Worm (Caenorhabditis elegans) whole organism, mixed stage, embryonic: Measurements from ENCODE around the gene T28D6.7.

Experiments
- M03D4.4 ChIP-seq: sonication (generic microtip); optimal IDR thresholded peaks from 2 replicates; lab custom pipeline; 2017; ENCODE audit warnings: mild to moderate bottlenecking, missing genetic modification characterization, missing compliant biosample characterization
- bed-3 ChIP-seq: fragments of 200-800 bp; sonication (Bioruptor generic); optimal IDR thresholded peaks from 3 replicates; lab custom pipeline; 2018; ENCODE audit warnings: mild to moderate bottlenecking, missing genetic modification characterization, moderate library complexity, missing compliant biosample characterization
- blmp-1 ChIP-seq: fragments of 150-350 bp; optimal IDR thresholded peaks from 2 replicates; lab custom pipeline; 2014; ENCODE audit warnings: missing biosample characterization, missing genetic modification characterization
- ceh-39 ChIP-seq: fragments of 150-350 bp; optimal IDR thresholded peaks from 2 replicates; lab custom pipeline; 2014; ENCODE audit warnings: missing biosample characterization, missing genetic modification characterization
- ceh-43 ChIP-seq: fragments of 200-800 bp; sonication (Bioruptor generic); optimal IDR thresholded peaks from 2 replicates; lab custom pipeline; 2018; ENCODE audit warnings: mild to moderate bottlenecking, missing genetic modification characterization, moderate library complexity, missing compliant biosample characterization
- ceh-83 ChIP-seq: fragments of 200-800 bp; sonication (Bioruptor generic); optimal IDR thresholded peaks from 2 replicates; lab custom pipeline; 2018; ENCODE audit warnings: mild to moderate bottlenecking, missing genetic modification characterization, missing compliant biosample characterization
- ces-1 ChIP-seq: fragments of 150-350 bp; optimal IDR thresholded peaks from 2 replicates; lab custom pipeline; 2014; ENCODE audit warnings: missing biosample characterization, missing genetic modification reagents, missing genetic modification characterization
- cnd-1 ChIP-seq: fragments of 200-800 bp; sonication (Bioruptor generic); optimal IDR thresholded peaks from 2 replicates; lab custom pipeline; 2018; ENCODE audit warnings: mild to moderate bottlenecking, missing genetic modification characterization, missing compliant biosample characterization
- drap-1 ChIP-seq: fragments of 200-800 bp; sonication (Bioruptor generic); optimal IDR thresholded peaks from 3 replicates; lab custom pipeline; 2018; ENCODE audit warnings: mild to moderate bottlenecking, missing genetic modification characterization, missing compliant biosample characterization
- elt-1 ChIP-seq: sonication (generic microtip); optimal IDR thresholded peaks from 2 replicates; lab custom pipeline; 2017; ENCODE audit warnings: missing genetic modification characterization, mild to moderate bottlenecking, missing compliant biosample characterization, antibody characterized with exemption, moderate library complexity, borderline replicate concordance; ENCODE audit not compliant: insufficient read depth
- elt-3 ChIP-seq: fragments of 150-350 bp; optimal IDR thresholded peaks from 2 replicates; lab custom pipeline; 2014; ENCODE audit warnings: missing biosample characterization, missing genetic modification characterization
- flh-1 ChIP-seq: fragments of 200-800 bp; sonication (Bioruptor generic); optimal IDR thresholded peaks from 2 replicates; lab custom pipeline; 2018; ENCODE audit warnings: mild to moderate bottlenecking, missing genetic modification characterization, moderate library complexity, missing compliant biosample characterization
- ham-2 ChIP-seq: fragments of 200-800 bp; sonication (Bioruptor generic); optimal IDR thresholded peaks from 2 replicates; lab custom pipeline; 2018; ENCODE audit warnings: mild to moderate bottlenecking, missing genetic modification characterization, missing compliant biosample characterization
- hlh-1 ChIP-seq: fragments of 150-350 bp; optimal IDR thresholded peaks from 2 replicates; lab custom pipeline; 2014; ENCODE audit warnings: missing biosample characterization, missing genetic modification reagents, missing genetic modification characterization
- lin-13 ChIP-seq: fragments of 150-350 bp; optimal IDR thresholded peaks from 2 replicates; lab custom pipeline; 2014; ENCODE audit warnings: missing biosample characterization, missing genetic modification characterization
- lin-32 ChIP-seq: fragments of 200-800 bp; sonication (Bioruptor generic); optimal IDR thresholded peaks from 2 replicates; lab custom pipeline; 2018; ENCODE audit warnings: mild to moderate bottlenecking, missing genetic modification characterization, missing compliant biosample characterization
- mab-5 ChIP-seq: fragments of 150-350 bp; optimal IDR thresholded peaks from 2 replicates; lab custom pipeline; 2014; ENCODE audit warnings: missing biosample characterization, missing genetic modification characterization
- mep-1 ChIP-seq: fragments of 150-350 bp; optimal IDR thresholded peaks from 2 replicates; lab custom pipeline; 2017; ENCODE audit warnings: missing biosample characterization, missing genetic modification reagents, missing genetic modification characterization, inconsistent platforms
- mls-2 ChIP-seq: sonication (generic microtip); optimal IDR thresholded peaks from 2 replicates; lab custom pipeline; 2016; ENCODE audit warnings: mild to moderate bottlenecking, missing genetic modification characterization, moderate library complexity, missing compliant biosample characterization
- nhr-12 ChIP-seq: fragments of 150-350 bp; optimal IDR thresholded peaks from 2 replicates; lab custom pipeline; 2014; ENCODE audit warnings: missing biosample characterization, missing genetic modification characterization
- nhr-2 ChIP-seq: fragments of 150-350 bp; optimal IDR thresholded peaks from 2 replicates; lab custom pipeline; 2014; ENCODE audit warnings: missing biosample characterization, missing genetic modification characterization
- nhr-237 ChIP-seq: fragments of 150-350 bp; optimal IDR thresholded peaks from 2 replicates; lab custom pipeline; 2014; ENCODE audit warnings: missing biosample characterization, missing genetic modification characterization
- nhr-28 ChIP-seq: fragments of 150-350 bp; optimal IDR thresholded peaks from 2 replicates; lab custom pipeline; 2014; ENCODE audit warnings: missing biosample characterization, missing genetic modification characterization
- nhr-76 ChIP-seq: sonication (generic microtip); optimal IDR thresholded peaks from 2 replicates; lab custom pipeline; 2017; ENCODE audit warnings: missing biosample characterization, missing genetic modification characterization
- pha-4 ChIP-seq: fragments of 150-350 bp; optimal IDR thresholded peaks from 2 replicates; lab custom pipeline; 2018; ENCODE audit warnings: missing biosample characterization, missing genetic modification reagents, missing genetic modification characterization
- sem-2 ChIP-seq: fragments of 200-800 bp; sonication (Bioruptor generic); optimal IDR thresholded peaks from 2 replicates; lab custom pipeline; 2018; ENCODE audit warnings: mild to moderate bottlenecking, missing genetic modification characterization, missing compliant biosample characterization
- snpc-4 ChIP-seq: fragments of 150-350 bp; optimal IDR thresholded peaks from 2 replicates; lab custom pipeline; 2014; ENCODE audit warnings: missing biosample characterization, missing genetic modification characterization
- sptf-1 ChIP-seq: sonication (generic microtip); optimal IDR thresholded peaks from 2 replicates; lab custom pipeline; 2017; ENCODE audit warnings: mild to moderate bottlenecking, missing genetic modification characterization, moderate library complexity, missing compliant biosample characterization
- tbx-8 ChIP-seq: fragments of 200-800 bp; sonication (Bioruptor generic); optimal IDR thresholded peaks from 2 replicates; lab custom pipeline; 2018; ENCODE audit warnings: mild to moderate bottlenecking, missing genetic modification characterization, moderate library complexity, missing compliant biosample characterization
- unc-120 ChIP-seq: sonication (generic microtip); optimal IDR thresholded peaks from 2 replicates; lab custom pipeline; 2017; ENCODE audit warnings: missing genetic modification characterization, missing compliant biosample characterization; ENCODE audit not compliant: poor library complexity, severe bottlenecking
- unc-39 ChIP-seq: fragments of 150-350 bp; optimal IDR thresholded peaks from 2 replicates; lab custom pipeline; 2014; ENCODE audit warnings: missing biosample characterization, missing genetic modification characterization
- unc-62 ChIP-seq: fragments of 150-350 bp; optimal IDR thresholded peaks from 2 replicates; lab custom pipeline; 2014; ENCODE audit warnings: missing biosample characterization, missing genetic modification reagents, missing genetic modification characterization
- zip-8 ChIP-seq: fragments of 150-350 bp; optimal IDR thresholded peaks from 2 replicates; lab custom pipeline; 2014; ENCODE audit warnings: missing biosample characterization, missing genetic modification characterization
- ztf-11 ChIP-seq: fragments of 150-350 bp; optimal IDR thresholded peaks from 2 replicates; lab custom pipeline; 2014; ENCODE audit warnings: missing biosample characterization, missing genetic modification characterization

The T28D6.7 gene

DNA sequence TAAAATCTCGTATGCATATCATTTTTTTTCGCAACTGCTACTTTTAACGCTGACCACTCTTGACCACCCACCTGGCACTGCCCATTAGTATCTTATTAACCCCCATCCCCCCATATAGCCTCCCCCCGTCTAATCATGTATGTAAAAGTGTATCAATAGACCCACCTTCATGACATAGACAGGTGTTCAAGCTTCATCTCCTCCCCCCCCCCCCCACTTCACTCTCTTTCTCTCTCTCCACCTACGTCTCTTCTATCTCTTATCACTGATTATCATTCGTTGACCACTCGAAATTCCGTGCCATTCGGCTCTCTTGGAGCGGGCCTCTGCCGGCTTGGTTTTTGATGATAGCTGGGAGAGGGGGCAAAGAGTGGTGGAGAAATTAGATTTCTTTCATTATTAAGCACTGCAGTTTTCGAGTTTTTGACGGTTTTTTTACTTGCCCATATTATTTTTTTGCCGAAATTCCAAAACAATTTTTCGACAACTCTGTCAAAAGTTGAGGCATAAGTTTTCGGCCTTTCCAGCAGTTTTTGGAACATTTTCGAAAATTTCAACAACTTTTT lies 9.6 kb upstream of the T28D6.7 start:
- peak; percentile 35 for TF ChIP-seq unc-120 (tag; lab: Kevin White, UChicago)
- no peak for TF ChIP-seq bed-3 (GFP tag; lab: Kevin White, UChicago)
- TF ChIP-seq elt-1 (tag; lab: Kevin White, UChicago): no peak
- TF ChIP-seq hlh-1 (tag; lab: Kevin White, UChicago): peak; percentile 17
- TF ChIP-seq nhr-2 (tag; lab: Kevin White, UChicago): no peak
- no peak for TF ChIP-seq pha-4
- no peak for TF ChIP-seq elt-3 (tag; lab: Kevin White, UChicago)
- TF ChIP-seq ham-2 (GFP tag; lab: Kevin White, UChicago): no peak
- TF ChIP-seq lin-32: no peak
- no peak for TF ChIP-seq ztf-11 (tag; lab: Kevin White, UChicago)
- no peak for TF ChIP-seq blmp-1 (tag; lab: Kevin White, UChicago)
- TF ChIP-seq unc-39: no peak
- TF ChIP-seq nhr-237 (tag; lab: Kevin White, UChicago): no peak
- no peak for TF ChIP-seq mab-5 (tag; lab: Kevin White, UChicago)
- TF ChIP-seq cnd-1: no peak
- TF ChIP-seq ces-1 (GFP tag; lab: Kevin White, UChicago): no peak
- no peak for TF ChIP-seq mep-1 (tag; lab: Kevin White, UChicago)
- peak; percentile 14 for TF ChIP-seq drap-1
- no peak for TF ChIP-seq nhr-76 (tag; lab: Kevin White, UChicago)
- TF ChIP-seq ceh-39: no peak
- TF ChIP-seq ceh-83 (GFP tag; lab: Kevin White, UChicago): no peak
- no peak for TF ChIP-seq nhr-28 (tag; lab: Kevin White, UChicago)
- no peak for TF ChIP-seq tbx-8
- TF ChIP-seq M03D4.4: peak; percentile 16
- TF ChIP-seq flh-1: no peak
- TF ChIP-seq mls-2 (tag; lab: Kevin White, UChicago): no peak
- TF ChIP-seq lin-13 (tag; lab: Kevin White, UChicago): no peak
- no peak for TF ChIP-seq snpc-4
- TF ChIP-seq ceh-43 (GFP tag; lab: Kevin White, UChicago): no peak
- no peak for TF ChIP-seq unc-62 (GFP tag; lab: Kevin White, UChicago)
- TF ChIP-seq, all 35 proteins: peak for 4

DNA sequence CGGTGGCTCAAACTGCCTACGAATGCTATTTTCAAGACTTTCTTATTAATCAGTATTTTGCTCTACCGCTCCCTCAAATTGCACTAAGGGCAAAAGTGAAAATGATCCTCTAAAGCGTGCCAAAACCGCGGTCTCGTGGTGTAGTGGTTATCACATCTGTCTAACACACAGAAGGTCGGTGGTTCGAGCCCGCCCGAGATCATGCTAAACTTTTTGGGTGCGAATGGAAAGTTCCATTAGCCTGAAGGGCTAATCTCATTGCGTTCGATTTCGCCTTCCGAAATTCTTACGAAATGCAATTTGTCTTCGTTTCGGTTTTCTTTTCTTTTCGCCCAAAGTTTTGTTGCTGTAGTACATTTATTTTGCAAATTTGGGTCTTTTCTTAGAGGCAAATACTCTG lies 7.2 kb upstream of the T28D6.7 start:
- TF ChIP-seq nhr-237 (tag; lab: Kevin White, UChicago) (no peak), elt-1 (tag; lab: Kevin White, UChicago) (no peak), sem-2 (GFP tag; lab: Kevin White, UChicago) (no peak), pha-4 (no peak), mep-1 (tag; lab: Kevin White, UChicago) (no peak), lin-32 (no peak), unc-62 (GFP tag; lab: Kevin White, UChicago) (no peak), nhr-12 (tag; lab: Kevin White, UChicago) (no peak), ceh-83 (GFP tag; lab: Kevin White, UChicago) (no peak), drap-1 (peak; percentile 3), ces-1 (GFP tag; lab: Kevin White, UChicago) (peak; percentile 97), flh-1 (no peak), unc-120 (tag; lab: Kevin White, UChicago) (no peak), nhr-2 (tag; lab: Kevin White, UChicago) (no peak)
- TF ChIP-seq, all 35 proteins: peak for 2

DNA sequence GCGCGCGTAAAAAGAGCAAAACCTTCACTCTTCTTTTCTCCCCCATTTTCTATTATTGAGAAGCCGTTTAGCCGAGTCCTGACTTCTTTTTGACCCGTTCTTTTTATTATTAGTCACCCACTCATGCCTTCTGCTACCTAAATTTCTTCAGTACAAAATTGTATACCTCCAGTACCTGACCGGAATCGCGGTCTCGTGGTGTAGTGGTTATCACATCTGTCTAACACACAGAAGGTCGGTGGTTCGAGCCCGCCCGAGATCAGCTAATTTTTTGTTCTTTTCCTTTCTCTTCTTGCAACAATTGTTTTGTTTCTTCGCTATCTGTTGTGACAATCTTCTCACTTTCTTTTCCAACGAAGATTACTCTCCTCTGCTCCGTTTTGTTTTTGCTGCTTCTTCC lies 6.6 kb upstream of the T28D6.7 start:
- TF ChIP-seq ceh-83 (GFP tag; lab: Kevin White, UChicago) (no peak), tbx-8 (no peak), hlh-1 (tag; lab: Kevin White, UChicago) (peak; percentile 26), sptf-1 (tag; lab: Kevin White, UChicago) (peak; percentile 48)

DNA sequence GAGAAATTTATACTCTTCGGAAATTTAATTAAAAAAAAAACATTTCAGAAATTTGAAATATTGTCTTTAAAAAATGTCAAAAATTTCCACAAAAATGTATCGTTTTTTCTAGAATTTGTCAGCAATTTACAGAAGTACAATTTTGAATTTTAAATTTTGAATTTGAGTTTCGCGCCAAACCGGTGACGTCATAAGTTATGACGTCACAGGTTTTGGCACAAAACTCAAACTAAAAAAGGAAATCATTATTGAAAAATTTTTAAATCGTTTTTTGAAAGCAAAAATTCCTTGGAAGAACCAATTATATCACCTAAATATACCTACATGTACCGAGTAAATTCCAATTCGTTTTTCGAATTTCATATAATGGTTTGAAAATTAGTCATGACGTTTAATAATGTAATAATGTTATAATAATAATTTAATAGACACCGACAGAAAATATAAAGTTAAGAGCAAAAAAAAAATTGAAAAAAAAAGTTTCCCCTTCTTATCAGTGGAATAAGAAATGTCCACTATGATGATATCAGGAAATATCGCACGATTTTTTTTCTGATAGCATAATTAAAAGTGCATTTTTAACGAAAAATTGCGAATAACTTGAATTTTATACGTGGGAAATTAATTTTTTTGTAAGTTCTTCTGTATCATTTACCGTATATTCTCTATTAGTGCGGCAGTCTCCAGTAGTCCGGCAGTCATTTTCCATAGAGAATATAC lies 4.0 kb upstream of the T28D6.7 start:
- no peak for TF ChIP-seq unc-39
- no peak for TF ChIP-seq elt-1 (tag; lab: Kevin White, UChicago)
- TF ChIP-seq nhr-2 (tag; lab: Kevin White, UChicago): no peak
- TF ChIP-seq zip-8 (tag; lab: Kevin White, UChicago): peak; percentile 98
- no peak for TF ChIP-seq cnd-1
- no peak for TF ChIP-seq tbx-8
